Fruit fly (Drosophila melanogaster): ENCODE data around the gene loco.

- no peak for TF ChIP-seq Stat92E (GFP tag; optimal IDR thresholded peaks at IDR 0.05)
- no peak for TF ChIP-seq Side (GFP tag; optimal IDR thresholded peaks at IDR 0.05)
- TF ChIP-seq nerfin-2 (GFP tag; IDR thresholded peaks at IDR 0.05; ENCODE audit: partially characterized antibody): no peak
- no peak for TF ChIP-seq CG9437 (GFP tag; optimal IDR thresholded peaks at IDR 0.05)
- no peak for TF ChIP-seq HLH54F (GFP tag; optimal IDR thresholded peaks at IDR 0.05)
Observed at dm6 chr3R:22609185-22609584, 30.0 kb downstream of the loco start, which contains the start of gene CG13843.
